Worm (Caenorhabditis elegans): ENCODE results near the gene F41B4.3.

ce11 chrX:6808640-6809039 is 27.3 kb downstream of the F41B4.3 start:
- TF ChIP-seq flt-1 (GFP tag; IDR thresholded peaks at IDR 0.05) (no peak), T22C8.4 (GFP tag; IDR thresholded peaks at IDR 0.05) (no peak), ref-1 (GFP tag; conservative IDR thresholded peaks at IDR 0.05) (no peak), ztf-23 (GFP tag; IDR thresholded peaks at IDR 0.05) (no peak)
